Fruit fly (Drosophila melanogaster) whole organism, pupa: ENCODE measurements around the gene Cp19.

ENCODE experiments used
- CG10348 ChIP-seq: fragments of 200-800 bp; sonication (Bioruptor generic); IDR thresholded peaks from 2 replicates; pipeline ENCODE4 v1.3.6; 2022; ENCODE audit warnings: missing biosample characterization, missing genetic modification characterization
- CG12605 ChIP-seq: fragments of 200-800 bp; sonication (Bioruptor generic); IDR thresholded peaks from 2 replicates; pipeline ENCODE4 v1.3.6; 2022; ENCODE audit warnings: missing biosample characterization, missing genetic modification characterization
- CG13204 ChIP-seq: fragments of 200-800 bp; sonication (Bioruptor generic); optimal IDR thresholded peaks from 2 replicates; lab custom pipeline; 2018; ENCODE audit warnings: missing biosample characterization, mild to moderate bottlenecking, missing genetic modification characterization, moderate library complexity
- CG14655 ChIP-seq: fragments of 200-800 bp; sonication (Bioruptor generic); optimal IDR thresholded peaks from 3 replicates; lab custom pipeline; 2017; ENCODE audit warnings: mild to moderate bottlenecking, missing biosample characterization, missing genetic modification reagents, missing genetic modification characterization
- CG15710 ChIP-seq: fragments of 200-800 bp; sonication (Bioruptor generic); optimal IDR thresholded peaks from 2 replicates; lab custom pipeline; 2018; ENCODE audit warnings: missing biosample characterization, mild to moderate bottlenecking, missing genetic modification characterization, moderate library complexity
- CG17806 ChIP-seq: fragments of 200-800 bp; sonication (Bioruptor generic); optimal IDR thresholded peaks from 2 replicates; lab custom pipeline; 2018; ENCODE audit warnings: missing biosample characterization, mild to moderate bottlenecking, missing genetic modification characterization, moderate library complexity
- CG32121 ChIP-seq: fragments of 200-800 bp; sonication (Bioruptor generic); IDR thresholded peaks from 2 replicates; pipeline ENCODE4 v1.3.6; 2022; ENCODE audit warnings: missing biosample characterization, missing genetic modification characterization
- CG34367 ChIP-seq: fragments of 200-800 bp; sonication (Bioruptor generic); optimal IDR thresholded peaks from 2 replicates; lab custom pipeline; 2018; ENCODE audit warnings: missing biosample characterization, mild to moderate bottlenecking, missing genetic modification characterization
- CG4496 ChIP-seq: fragments of 200-800 bp; sonication (Bioruptor generic); IDR thresholded peaks from 3 replicates; pipeline ENCODE4 v1.3.6; 2022; ENCODE audit warnings: missing biosample characterization, missing genetic modification characterization
- CG8159 ChIP-seq: fragments of 200-800 bp; sonication (Bioruptor generic); optimal IDR thresholded peaks from 3 replicates; lab custom pipeline; 2018; ENCODE audit warnings: missing biosample characterization, mild to moderate bottlenecking, missing genetic modification characterization, moderate library complexity
- CG8301 ChIP-seq: fragments of 200-800 bp; sonication (Bioruptor generic); optimal IDR thresholded peaks from 2 replicates; lab custom pipeline; 2018; ENCODE audit warnings: missing biosample characterization, mild to moderate bottlenecking, missing genetic modification characterization
- CG9948 ChIP-seq: fragments of 200-800 bp; sonication (Bioruptor generic); optimal IDR thresholded peaks from 2 replicates; lab custom pipeline; 2018; ENCODE audit warnings: missing biosample characterization, mild to moderate bottlenecking, missing genetic modification characterization, moderate library complexity
- D1 ChIP-seq: fragments of 200-800 bp; sonication (Bioruptor generic); optimal IDR thresholded peaks from 2 replicates; lab custom pipeline; 2018; ENCODE audit warnings: missing biosample characterization, mild to moderate bottlenecking, missing genetic modification characterization, moderate library complexity
- EcR ChIP-seq: fragments of 200-800 bp; sonication (Bioruptor generic); optimal IDR thresholded peaks from 3 replicates; lab custom pipeline; 2019; ENCODE audit warnings: missing biosample characterization, missing genetic modification characterization, mild to moderate bottlenecking, moderate library complexity, missing genetic modification reagents
- Ets98B ChIP-seq: fragments of 200-800 bp; sonication (Bioruptor generic); IDR thresholded peaks from 2 replicates; pipeline ENCODE4 v1.3.6; 2022; ENCODE audit warnings: missing biosample characterization, missing genetic modification characterization
- Pif1A ChIP-seq: fragments of 200-800 bp; sonication (Bioruptor generic); optimal IDR thresholded peaks from 3 replicates; lab custom pipeline; 2016; ENCODE audit warnings: missing biosample characterization, missing genetic modification characterization
- Pif1B ChIP-seq: fragments of 200-800 bp; sonication (Bioruptor generic); optimal IDR thresholded peaks from 3 replicates; lab custom pipeline; 2016; ENCODE audit warnings: missing biosample characterization, missing genetic modification characterization
- Snoo ChIP-seq: fragments of 200-800 bp; sonication (Bioruptor generic); optimal IDR thresholded peaks from 3 replicates; lab custom pipeline; 2017; ENCODE audit warnings: missing biosample characterization, mild to moderate bottlenecking, missing genetic modification characterization, inconsistent platforms
- fd96Ca ChIP-seq: fragments of 200-800 bp; sonication (Bioruptor generic); IDR thresholded peaks from 3 replicates; pipeline ENCODE4 v1.3.6; 2022; ENCODE audit warnings: missing biosample characterization, missing genetic modification characterization
- gl ChIP-seq: fragments of 200-800 bp; sonication (Bioruptor generic); optimal IDR thresholded peaks from 2 replicates; lab custom pipeline; 2018; ENCODE audit warnings: missing biosample characterization, mild to moderate bottlenecking, missing genetic modification characterization
- rn ChIP-seq: fragments of 200-800 bp; sonication (Bioruptor generic); IDR thresholded peaks from 2 replicates; pipeline ENCODE4 v1.3.6; 2022; ENCODE audit warnings: missing biosample characterization, missing genetic modification characterization

The Cp19 gene

DNA sequence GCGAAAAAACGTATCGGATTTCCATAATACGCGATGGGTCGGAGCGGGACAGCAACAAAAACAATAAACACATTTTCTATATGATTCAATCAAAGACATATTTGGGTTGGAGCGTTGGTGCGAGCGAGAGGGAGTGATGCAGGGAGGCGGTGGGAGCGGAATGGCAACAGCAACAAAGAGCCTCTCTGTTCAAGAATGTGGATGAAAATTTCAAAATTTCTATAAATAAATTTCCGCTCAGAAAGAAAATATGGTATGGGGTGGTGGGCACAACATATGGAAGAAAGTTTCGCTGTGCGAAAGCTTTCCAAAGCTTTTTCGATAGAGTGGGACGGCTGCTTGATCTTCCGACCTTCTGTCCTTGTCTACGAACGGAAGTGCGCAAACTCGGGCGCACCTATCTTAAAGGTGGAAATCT is 11.4 kb downstream of the Cp19 start:
- no peak for TF ChIP-seq Ets98B (GFP tag; lab: Robert Waterston, UW)
- TF ChIP-seq CG34367 (tag; lab: Kevin White, UChicago), result no peak
- no peak for TF ChIP-seq Pif1B (GFP tag; lab: Kevin White, UChicago)
- no peak for TF ChIP-seq D1
- no peak for TF ChIP-seq gl (tag; lab: Kevin White, UChicago)
- no peak for TF ChIP-seq Snoo (tag; lab: Kevin White, UChicago)
- peak; percentile 46; the same call in 1 of the 3 replicates for TF ChIP-seq CG4496 (GFP tag; lab: Robert Waterston, UW)

DNA sequence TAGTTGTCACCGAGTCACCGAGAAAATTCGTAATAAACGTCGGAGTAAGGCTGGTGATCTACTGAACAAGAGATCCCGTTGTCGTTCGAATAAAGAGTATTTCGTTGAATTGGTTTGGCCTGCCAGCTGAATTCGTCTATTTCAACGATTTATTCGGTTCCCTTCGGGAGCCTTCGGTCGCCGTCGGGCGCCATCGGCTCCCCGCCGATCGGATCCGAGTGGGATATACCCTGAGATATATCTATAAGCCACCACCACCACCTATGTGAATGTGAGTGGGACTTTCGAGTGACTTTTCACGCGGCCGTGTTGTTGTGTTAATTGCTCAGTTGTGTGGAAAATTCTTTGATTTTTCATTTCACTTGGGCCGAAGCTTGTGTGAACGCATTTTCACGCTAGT is 15.5 kb downstream of the Cp19 start, which contains the start of gene Prm:
TSS of gene Prm (minus strand) at position 101 of the 400 bp plus-strand sequence.
- TF ChIP-seq CG9948 (tag; lab: Kevin White, UChicago) (no peak), CG12605 (GFP tag; lab: Robert Waterston, UW) (no peak), Pif1A (no peak), EcR (GFP tag; lab: Kevin White, UChicago) (no peak), CG8159 (tag; lab: Kevin White, UChicago) (no peak), D1 (no peak), CG34367 (tag; lab: Kevin White, UChicago) (no peak), fd96Ca (GFP tag; lab: Robert Waterston, UW) (no peak), CG15710 (tag; lab: Kevin White, UChicago) (no peak), CG8301 (no peak), CG17806 (no peak)

DNA sequence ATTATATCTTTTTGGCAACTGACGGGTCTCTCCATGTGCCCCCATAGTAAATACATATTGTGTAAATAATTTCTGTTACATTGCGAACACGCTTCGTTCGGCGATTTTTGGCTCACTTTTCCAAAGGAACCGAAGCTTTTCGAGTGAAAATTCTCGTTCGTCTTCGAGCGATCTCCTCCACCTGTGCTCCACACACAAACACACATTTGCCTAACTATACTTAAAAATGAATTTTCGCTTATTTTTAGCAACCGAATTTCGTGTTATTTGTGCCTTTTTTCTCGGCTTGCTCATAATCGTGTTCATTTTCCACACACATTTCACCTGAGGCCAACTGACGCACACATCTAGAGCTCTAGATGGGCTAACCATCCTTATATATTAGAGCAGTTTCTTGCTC is 16.9 kb downstream of the Cp19 start:
- no peak for TF ChIP-seq EcR (GFP tag; lab: Kevin White, UChicago)
- TF ChIP-seq CG13204, result no peak
- no peak for TF ChIP-seq Snoo (tag; lab: Kevin White, UChicago)
- TF ChIP-seq D1, result no peak
- no peak for TF ChIP-seq Pif1A
- TF ChIP-seq gl (tag; lab: Kevin White, UChicago), result no peak
- TF ChIP-seq CG8301, result no peak
- no peak for TF ChIP-seq Pif1B (GFP tag; lab: Kevin White, UChicago)
- no peak for TF ChIP-seq CG4496 (GFP tag; lab: Robert Waterston, UW)
- TF ChIP-seq fd96Ca (GFP tag; lab: Robert Waterston, UW), result no peak
- TF ChIP-seq CG10348, result no peak
- no peak for TF ChIP-seq Ets98B (GFP tag; lab: Robert Waterston, UW)
- no peak for TF ChIP-seq CG17806
- no peak for TF ChIP-seq CG32121 (GFP tag; lab: Robert Waterston, UW)
- TF ChIP-seq CG34367 (tag; lab: Kevin White, UChicago), result no peak
- no peak for TF ChIP-seq CG9948 (tag; lab: Kevin White, UChicago)
- TF ChIP-seq, all 21 proteins: peak for 0

DNA sequence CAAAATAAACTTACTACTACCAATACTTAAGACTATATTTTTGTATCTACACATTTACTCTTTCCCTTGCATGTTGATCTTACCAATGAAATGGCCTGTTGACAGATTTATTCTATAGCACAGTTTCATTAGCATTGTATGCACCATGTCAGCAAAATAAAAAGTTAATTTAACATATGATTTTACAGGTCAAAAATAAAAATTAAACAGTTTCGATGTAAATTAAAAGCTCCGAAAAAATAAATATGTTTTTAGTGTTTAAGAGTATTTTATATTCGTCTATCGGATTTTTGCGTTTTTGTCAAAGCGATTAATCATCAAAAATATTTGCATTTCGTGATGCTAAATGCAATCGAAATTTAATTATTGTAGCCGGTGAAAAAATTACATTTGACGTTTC is 18.7 kb downstream of the Cp19 start:
- TF ChIP-seq CG32121 (GFP tag; lab: Robert Waterston, UW), result no peak
- TF ChIP-seq Pif1B (GFP tag; lab: Kevin White, UChicago), result no peak
- no peak for TF ChIP-seq Pif1A
- no peak for TF ChIP-seq CG14655 (GFP tag; lab: Kevin White, UChicago)
- no peak for TF ChIP-seq Snoo (tag; lab: Kevin White, UChicago)
- TF ChIP-seq fd96Ca (GFP tag; lab: Robert Waterston, UW), result no peak
- TF ChIP-seq CG8159 (tag; lab: Kevin White, UChicago), result no peak
- no peak for TF ChIP-seq CG13204
- TF ChIP-seq, all 21 proteins: peak for 0

DNA sequence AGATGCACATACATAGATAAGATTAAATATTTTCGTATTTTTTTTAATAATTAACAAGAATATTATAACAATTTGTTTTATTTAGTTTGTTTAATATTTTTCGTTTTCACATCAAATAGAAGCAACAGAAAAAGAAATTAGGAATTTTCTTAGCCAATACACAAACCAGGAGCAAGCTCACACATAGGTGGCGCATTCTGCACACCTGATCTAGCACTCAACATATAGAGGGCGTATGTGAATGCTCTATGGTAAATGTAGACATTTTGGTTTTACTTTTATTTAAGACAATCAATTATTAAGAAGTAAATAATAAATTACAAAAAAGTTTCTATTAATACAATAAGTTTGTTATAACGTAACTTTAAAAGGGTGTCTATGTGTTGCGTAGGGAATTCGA is 19.2 kb downstream of the Cp19 start:
- TF ChIP-seq CG10348 (no peak), CG12605 (GFP tag; lab: Robert Waterston, UW) (no peak), D1 (peak; percentile 91), CG8159 (tag; lab: Kevin White, UChicago) (no peak)

DNA sequence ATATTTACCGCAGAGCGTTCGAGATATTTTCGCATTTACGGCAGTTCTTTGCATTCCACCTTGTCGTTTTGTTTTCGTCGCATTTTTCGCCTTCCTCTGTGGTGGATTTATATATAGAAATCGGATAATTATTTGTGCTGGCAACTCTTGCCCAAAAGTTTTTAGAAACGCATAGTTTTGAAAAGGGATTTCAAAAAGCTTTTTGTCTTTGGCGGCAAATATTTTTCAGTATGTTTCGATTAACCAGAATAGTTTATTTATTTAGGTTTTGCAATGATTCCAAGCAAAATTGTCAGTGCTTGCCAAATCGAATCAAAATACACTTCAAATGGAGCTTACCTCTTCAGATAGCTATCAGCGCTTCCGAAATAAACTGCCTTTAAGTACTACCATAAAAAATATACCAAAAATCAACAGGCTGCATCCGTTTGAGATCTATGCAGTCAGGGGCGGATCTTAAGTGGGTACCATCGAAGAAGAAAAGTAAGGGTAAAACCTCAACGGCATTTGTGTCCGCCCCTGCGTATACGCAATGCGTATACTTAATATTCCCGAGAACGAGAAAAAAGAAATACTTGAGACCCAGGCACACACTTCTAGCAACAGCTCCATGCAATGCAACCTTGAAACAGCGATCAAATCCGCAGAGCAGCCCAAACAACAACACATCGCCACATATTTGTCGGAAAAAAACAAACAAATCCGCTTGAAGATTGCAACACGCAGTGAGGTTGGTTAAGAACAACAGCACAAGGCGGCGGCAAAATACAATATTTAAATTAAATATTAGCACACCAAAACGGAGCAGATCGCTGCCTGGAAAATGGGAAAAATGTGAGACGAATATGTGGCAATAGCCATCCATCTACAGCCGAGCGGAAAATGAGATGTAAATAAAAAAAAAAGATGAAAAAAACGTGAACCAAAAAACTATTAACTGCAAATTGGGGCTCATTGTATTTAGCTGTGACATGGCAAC is 20.3 kb downstream of the Cp19 start, which contains the start of gene CG13306:
TSS of gene CG13306 (minus strand) at position 51 of the 979 bp plus-strand sequence.
- TF ChIP-seq fd96Ca (GFP tag; lab: Robert Waterston, UW), result 0 out of 3 replicates have a peak, but pooled peaks have one; percentile 21
- no peak for TF ChIP-seq CG9948 (tag; lab: Kevin White, UChicago)

DNA sequence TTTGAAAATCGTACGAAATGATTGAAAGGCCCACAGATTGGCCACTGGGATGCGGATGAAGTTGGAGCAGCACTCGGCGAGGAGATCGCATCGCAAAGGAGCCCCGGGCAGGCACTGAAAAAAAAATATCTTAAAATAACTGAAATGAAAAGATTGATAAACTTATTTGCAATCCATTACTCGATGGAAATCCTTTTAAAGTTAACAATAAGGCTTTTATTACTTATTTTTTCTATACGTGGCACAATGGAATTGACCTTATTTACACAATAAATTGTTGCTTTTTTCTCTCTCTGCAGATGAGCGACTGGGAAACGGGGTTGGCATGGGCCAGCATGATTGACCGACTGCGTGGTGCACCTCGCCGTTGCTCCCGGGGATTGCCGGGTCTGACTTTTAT is 21.6 kb downstream of the Cp19 start:
- TF ChIP-seq fd96Ca (GFP tag; lab: Robert Waterston, UW) (peak; percentile 24; the same call in 1 of the 3 replicates), CG14655 (GFP tag; lab: Kevin White, UChicago) (peak; percentile 32), CG9948 (tag; lab: Kevin White, UChicago) (no peak), CG10348 (no peak), CG13204 (no peak), CG15710 (tag; lab: Kevin White, UChicago) (no peak), CG17806 (no peak), CG8159 (tag; lab: Kevin White, UChicago) (no peak), CG12605 (GFP tag; lab: Robert Waterston, UW) (peak; percentile 33; the same call in 1 of the 2 replicates), CG4496 (GFP tag; lab: Robert Waterston, UW) (peak; percentile 58; the same call in 2 of the 3 replicates), Pif1B (GFP tag; lab: Kevin White, UChicago) (no peak), CG8301 (peak; percentile 54), CG32121 (GFP tag; lab: Robert Waterston, UW) (peak; percentile 76), EcR (GFP tag; lab: Kevin White, UChicago) (no peak), CG34367 (tag; lab: Kevin White, UChicago) (no peak), rn (GFP tag; lab: Robert Waterston, UW) (peak; percentile 24; the same call in 1 of the 2 replicates), gl (tag; lab: Kevin White, UChicago) (no peak), D1 (no peak), Snoo (tag; lab: Kevin White, UChicago) (no peak), Ets98B (GFP tag; lab: Robert Waterston, UW) (peak; percentile 70), Pif1A (no peak)
